Fruit fly (Drosophila melanogaster): Measurements from ENCODE around the gene Axs.
A peak's percentile ranks its signal among the peaks of the same experiment; 100 is the strongest.

Gene Axs

DNA sequence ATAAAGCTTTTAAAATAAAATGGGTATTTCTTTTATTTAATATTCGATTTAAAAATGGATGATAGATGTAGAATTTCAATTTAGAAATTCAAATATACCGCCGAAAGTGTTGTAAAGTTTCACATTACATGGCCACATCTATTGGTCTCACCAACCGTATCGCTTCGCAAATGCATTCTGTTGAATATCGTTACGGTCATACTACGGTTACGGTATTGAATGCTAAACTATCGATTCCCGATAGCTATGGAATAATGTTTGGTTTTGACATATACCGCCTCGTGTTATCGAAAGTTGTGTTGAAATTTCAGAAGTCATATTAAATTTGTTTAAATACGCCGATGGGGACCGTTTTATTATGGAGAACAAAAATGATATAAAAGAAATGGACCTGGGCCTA is 32.6 kb downstream of the Axs start, which contains the start of the genes CG32573 and CG42512 (continued):
- TF ChIP-seq nom (GFP tag; optimal IDR thresholded peaks at IDR 0.05) (no peak), E2f2 (GFP tag; IDR thresholded peaks at IDR 0.05) (peak; percentile 96), CG3281 (GFP tag; optimal IDR thresholded peaks at IDR 0.05) (no peak), Mrtf (GFP tag; IDR thresholded peaks at IDR 0.05) (no peak), stwl (tag; optimal IDR thresholded peaks at IDR 0.05) (peak; percentile 95), Nf-YC (tag; optimal IDR thresholded peaks at IDR 0.05) (no peak), dmrt99B (tag; optimal IDR thresholded peaks at IDR 0.05) (no peak), amos (GFP tag; IDR thresholded peaks at IDR 0.05; ENCODE audit: partially characterized antibody) (peak; percentile 75), ro (GFP tag; IDR thresholded peaks at IDR 0.05) (no peak), sd (tag; optimal IDR thresholded peaks at IDR 0.05) (peak; percentile 17), CrebB (tag; optimal IDR thresholded peaks at IDR 0.05) (no peak), CG13775 (GFP tag; optimal IDR thresholded peaks at IDR 0.05) (no peak), CG15514 (GFP tag; optimal IDR thresholded peaks at IDR 0.05) (peak; percentile 61), HLH3B (GFP tag; IDR thresholded peaks at IDR 0.05) (no peak), Usf (GFP tag; optimal IDR thresholded peaks at IDR 0.05) (no peak), CG8944 (GFP tag; optimal IDR thresholded peaks at IDR 0.05) (no peak), chm (GFP tag; IDR thresholded peaks at IDR 0.05) (no peak), luna (GFP tag; optimal IDR thresholded peaks at IDR 0.05) (no peak), gem (tag; optimal IDR thresholded peaks at IDR 0.05) (no peak), CG16813 (GFP tag; IDR thresholded peaks at IDR 0.05; ENCODE audit: partially characterized antibody) (peak; percentile 67), lov (optimal IDR thresholded peaks at IDR 0.05) (no peak), lov (GFP tag; IDR thresholded peaks at IDR 0.05) (no peak), ind (GFP tag; optimal IDR thresholded peaks at IDR 0.05) (no peak), gcm2 (GFP tag; optimal IDR thresholded peaks at IDR 0.05) (no peak), Fer3 (tag; optimal IDR thresholded peaks at IDR 0.05) (no peak), HmgZ (tag; optimal IDR thresholded peaks at IDR 0.05) (peak; percentile 49), Doc3 (GFP tag; IDR thresholded peaks at IDR 0.05; ENCODE audit: partially characterized antibody) (peak; percentile 62; the same call in 2 of the 3 replicates), Pdp1 (GFP tag; optimal IDR thresholded peaks at IDR 0.05) (peak in 1 of 2 experiments; percentile 34), pita (GFP tag; optimal IDR thresholded peaks at IDR 0.05) (peak; percentile 24), mam (GFP tag; optimal IDR thresholded peaks at IDR 0.05) (peak; percentile 13), CG9876 (GFP tag; optimal IDR thresholded peaks at IDR 0.05) (no peak), trem (tag; optimal IDR thresholded peaks at IDR 0.05) (peak; percentile 41), az2 (GFP tag; optimal IDR thresholded peaks at IDR 0.05) (no peak), ems (GFP tag; optimal IDR thresholded peaks at IDR 0.05) (no peak), CG2199 (GFP tag; IDR thresholded peaks at IDR 0.05) (no peak), dpn (GFP tag; optimal IDR thresholded peaks at IDR 0.05) (no peak), twi (tag; optimal IDR thresholded peaks at IDR 0.05) (no peak), CG16863 (GFP tag; optimal IDR thresholded peaks at IDR 0.05) (no peak), Hr78 (GFP tag; optimal IDR thresholded peaks at IDR 0.05) (no peak), CG3847 (GFP tag; IDR thresholded peaks at IDR 0.05) (peak; percentile 60), dysf (GFP tag; IDR thresholded peaks at IDR 0.05) (no peak), sens (GFP tag) (peak; percentile 6), Elba2 (GFP tag; optimal IDR thresholded peaks at IDR 0.05) (no peak), CG10274 (GFP tag; optimal IDR thresholded peaks at IDR 0.05) (no peak), CG3163 (GFP tag; optimal IDR thresholded peaks at IDR 0.05) (no peak), CG10321 (GFP tag; IDR thresholded peaks at IDR 0.05) (no peak), CG12769 (tag; optimal IDR thresholded peaks at IDR 0.05) (no peak), fru (optimal IDR thresholded peaks at IDR 0.05) (no peak), dimm (GFP tag; IDR thresholded peaks at IDR 0.05) (no peak), tup (GFP tag; optimal IDR thresholded peaks at IDR 0.05) (no peak), Deaf1 (tag; optimal IDR thresholded peaks at IDR 0.05) (no peak), Mad (GFP tag; optimal IDR thresholded peaks at IDR 0.05) (no peak)

All from whole organism, embryonic.